Worm (Caenorhabditis elegans) whole organism, L1 larva: ENCODE measurements around the gene D1053.2.

Experiments used
- C04F5.9 ChIP-seq: sonication (generic microtip); optimal IDR thresholded peaks from 2 replicates; lab custom pipeline; 2016; ENCODE audit warnings: missing genetic modification characterization, missing compliant biosample characterization
- C34B4.2 ChIP-seq: sonication (generic microtip); optimal IDR thresholded peaks from 2 replicates; lab custom pipeline; 2017; ENCODE audit warnings: mild to moderate bottlenecking, missing genetic modification characterization, missing compliant biosample characterization
- Y116A8C.19 ChIP-seq: sonication (generic microtip); optimal IDR thresholded peaks from 2 replicates; lab custom pipeline; 2016; ENCODE audit warnings: missing compliant biosample characterization, missing genetic modification characterization, borderline replicate concordance
- blmp-1 ChIP-seq: fragments of 150-350 bp; optimal IDR thresholded peaks from 2 replicates; lab custom pipeline; 2014; ENCODE audit warnings: missing biosample characterization, missing genetic modification characterization
- ceh-82 ChIP-seq, 3 experiments: fragments of 150-350 bp in 1 of 3; sonication (generic microtip) in 2 of 3; optimal IDR thresholded peaks; 2 replicates each; lab custom pipeline; 2014 to 2017; ENCODE audit warnings: missing biosample characterization in 3 of 3, missing genetic modification characterization in 3 of 3
- ceh-90 ChIP-seq: sonication (generic microtip); optimal IDR thresholded peaks from 2 replicates; lab custom pipeline; 2016; ENCODE audit warnings: missing genetic modification characterization, missing compliant biosample characterization
- efl-3 ChIP-seq: fragments of 200-800 bp; sonication (Bioruptor generic); optimal IDR thresholded peaks from 2 replicates; lab custom pipeline; 2018; ENCODE audit warnings: mild to moderate bottlenecking, missing genetic modification characterization, missing compliant biosample characterization
- elt-3 ChIP-seq, 6 experiments: fragments of 150-350 bp in 1 of 6; sonication (generic microtip); optimal IDR thresholded peaks; 2 replicates each; lab custom pipeline; 2017 to 2018; ENCODE audit warnings: missing biosample characterization in 6 of 6, missing genetic modification characterization in 6 of 6, inconsistent platforms in 1 of 6
- fkh-4 ChIP-seq: sonication (generic microtip); optimal IDR thresholded peaks from 2 replicates; lab custom pipeline; 2016; ENCODE audit warnings: missing compliant biosample characterization, missing genetic modification characterization, borderline replicate concordance
- fkh-8 ChIP-seq: sonication (generic microtip); optimal IDR thresholded peaks from 2 replicates; lab custom pipeline; 2016; ENCODE audit warnings: mild to moderate bottlenecking, missing genetic modification characterization, missing compliant biosample characterization
- grh-1 ChIP-seq: fragments of 200-800 bp; sonication (Bioruptor generic); IDR thresholded peaks from 2 replicates; pipeline ENCODE4 v1.3.6; 2022; ENCODE audit warnings: missing genetic modification reagents, missing genetic modification characterization, missing compliant biosample characterization
- hlh-4 ChIP-seq: sonication (generic microtip); optimal IDR thresholded peaks from 2 replicates; lab custom pipeline; 2016; ENCODE audit warnings: mild to moderate bottlenecking, missing genetic modification characterization, missing compliant biosample characterization
- jun-1 ChIP-seq: fragments of 150-350 bp; optimal IDR thresholded peaks from 2 replicates; lab custom pipeline; 2014; ENCODE audit warnings: missing biosample characterization, missing genetic modification reagents, missing genetic modification characterization
- lin-14 ChIP-seq: fragments of 200-800 bp; sonication (Bioruptor generic); optimal IDR thresholded peaks from 2 replicates; lab custom pipeline; 2018; ENCODE audit warnings: mild to moderate bottlenecking, missing genetic modification characterization, moderate library complexity, missing compliant biosample characterization
- lin-39 ChIP-seq: fragments of 150-350 bp; optimal IDR thresholded peaks from 2 replicates; lab custom pipeline; 2014; ENCODE audit warnings: missing biosample characterization, missing genetic modification reagents, missing genetic modification characterization
- lsy-2 ChIP-seq, 2 experiments: fragments of 150-350 bp; optimal IDR thresholded peaks; 2 replicates each; lab custom pipeline; 2014; ENCODE audit warnings: missing biosample characterization in 2 of 2, missing genetic modification characterization in 2 of 2
- mdl-1 ChIP-seq, 2 experiments: fragments of 150-350 bp; optimal IDR thresholded peaks; 2 replicates each; lab custom pipeline; 2014 to 2017; ENCODE audit warnings: missing biosample characterization in 2 of 2, missing genetic modification characterization in 2 of 2, inconsistent platforms in 1 of 2
- nhr-12 ChIP-seq: sonication (generic microtip); optimal IDR thresholded peaks from 2 replicates; lab custom pipeline; 2017; ENCODE audit warnings: missing biosample characterization, missing genetic modification characterization
- nhr-19 ChIP-seq: fragments of 200-800 bp; sonication (Bioruptor generic); conservative IDR thresholded peaks from 2 replicates; pipeline ENCODE4 v1.3.6; 2022; ENCODE audit warnings: missing genetic modification characterization, missing compliant biosample characterization
- nhr-20 ChIP-seq: sonication (generic microtip); optimal IDR thresholded peaks from 2 replicates; lab custom pipeline; 2016; ENCODE audit warnings: mild to moderate bottlenecking, missing genetic modification characterization, missing compliant biosample characterization
- nhr-28 ChIP-seq: fragments of 150-350 bp; optimal IDR thresholded peaks from 2 replicates; lab custom pipeline; 2014; ENCODE audit warnings: missing biosample characterization, missing genetic modification characterization
- nhr-71 ChIP-seq: sonication (generic microtip); optimal IDR thresholded peaks from 2 replicates; lab custom pipeline; 2016; ENCODE audit warnings: mild to moderate bottlenecking, missing genetic modification characterization, moderate library complexity, missing compliant biosample characterization
- nhr-76 ChIP-seq: sonication (generic microtip); optimal IDR thresholded peaks from 2 replicates; lab custom pipeline; 2017; ENCODE audit warnings: missing biosample characterization, missing genetic modification characterization
- nhr-85 ChIP-seq: sonication (generic microtip); peaks from one replicate; lab custom pipeline; 2016; ENCODE audit warnings: missing genetic modification characterization, inconsistent platforms, missing compliant biosample characterization
- nhr-90 ChIP-seq: sonication (generic microtip); optimal IDR thresholded peaks from 2 replicates; lab custom pipeline; 2016; ENCODE audit warnings: mild to moderate bottlenecking, missing genetic modification characterization, missing compliant biosample characterization; ENCODE audit not compliant: poor library complexity
- pag-3 ChIP-seq: sonication (generic microtip); optimal IDR thresholded peaks from 2 replicates; lab custom pipeline; 2017; ENCODE audit warnings: missing genetic modification characterization, mild to moderate bottlenecking, missing compliant biosample characterization, antibody characterized with exemption, borderline replicate concordance; ENCODE audit not compliant: insufficient read depth
- rnt-1 ChIP-seq: sonication (generic microtip); optimal IDR thresholded peaks from 2 replicates; lab custom pipeline; 2016; ENCODE audit warnings: mild to moderate bottlenecking, missing genetic modification characterization, moderate library complexity, missing compliant biosample characterization
- snu-23 ChIP-seq: sonication (generic microtip); optimal IDR thresholded peaks from 2 replicates; lab custom pipeline; 2016; ENCODE audit warnings: missing genetic modification characterization, missing compliant biosample characterization
- unc-62 ChIP-seq: fragments of 150-350 bp; optimal IDR thresholded peaks from 2 replicates; lab custom pipeline; 2014; ENCODE audit warnings: missing biosample characterization, missing genetic modification reagents, missing genetic modification characterization
- vab-15 ChIP-seq: sonication (generic microtip); optimal IDR thresholded peaks from 2 replicates; lab custom pipeline; 2017; ENCODE audit warnings: missing genotype, mild to moderate bottlenecking, missing genetic modification characterization, missing compliant biosample characterization
- zag-1 ChIP-seq: fragments of 150-350 bp; optimal IDR thresholded peaks from 2 replicates; lab custom pipeline; 2014; ENCODE audit warnings: missing biosample characterization, missing genetic modification characterization
- zip-4 ChIP-seq: fragments of 200-800 bp; sonication (Bioruptor generic); optimal IDR thresholded peaks from 2 replicates; lab custom pipeline; 2018; ENCODE audit warnings: mild to moderate bottlenecking, missing genetic modification characterization, moderate library complexity, missing compliant biosample characterization
- ztf-11 ChIP-seq, 2 experiments: sonication (generic microtip); optimal IDR thresholded peaks; 2 replicates each; lab custom pipeline; 2016 to 2017; ENCODE audit warnings: missing genetic modification characterization in 2 of 2, missing biosample characterization in 1 of 2, missing compliant biosample characterization in 1 of 2
- ztf-4 ChIP-seq: fragments of 150-350 bp; optimal IDR thresholded peaks from 2 replicates; lab custom pipeline; 2014; ENCODE audit warnings: missing biosample characterization, missing genetic modification characterization

Gene D1053.2

ce11 chrX:11710229-11710628 is 17.7 kb upstream of the D1053.2 start, which contains the start of gene C44C10.11 (continued):
- TF ChIP-seq mdl-1 (tag; optimal IDR thresholded peaks at IDR 0.05; lab: Kevin White, UChicago) = no peak

ce11 chrX:11711437-11712080 is 16.4 kb upstream of the D1053.2 start:
- TF ChIP-seq lin-14 (GFP tag; lab: Kevin White, UChicago) (no peak), nhr-19 (no peak)

- TF ChIP-seq blmp-1 (tag; lab: Kevin White, UChicago) (peak; percentile 22), C04F5.9 (tag; lab: Kevin White, UChicago) (no peak), lsy-2 (tag; optimal IDR thresholded peaks at IDR 0.05; lab: Kevin White, UChicago) (no peak), jun-1 (tag; lab: Kevin White, UChicago) (no peak), nhr-20 (no peak), vab-15 (tag; lab: Kevin White, UChicago) (no peak), nhr-28 (tag; lab: Kevin White, UChicago) (no peak), nhr-12 (tag; lab: Kevin White, UChicago) (no peak)
- TF ChIP-seq, all 84 proteins: peak for 1
Measured at ce11 chrX:11712230-11712853, 15.6 kb upstream of the D1053.2 start, which contains the start of gene col-180. Gene col-180 (minus strand): TSS chrX:11712280.

- no peak for TF ChIP-seq zip-4 (GFP tag; lab: Kevin White, UChicago)
- TF ChIP-seq blmp-1 (tag; lab: Kevin White, UChicago) = peak; percentile 53
- peak; percentile 13 for TF ChIP-seq nhr-20
- no peak for TF ChIP-seq mdl-1 (tag; optimal IDR thresholded peaks at IDR 0.05; lab: Kevin White, UChicago)
- peak; percentile 61 for TF ChIP-seq nhr-85 (tag; lab: Kevin White, UChicago)
- peak; percentile 56 for TF ChIP-seq lin-14 (GFP tag; lab: Kevin White, UChicago)
- no peak for TF ChIP-seq ztf-4
- TF ChIP-seq lin-39 (tag; lab: Kevin White, UChicago) = no peak
- TF ChIP-seq snu-23 (GFP tag; lab: Kevin White, UChicago) = peak; percentile 10
- no peak for TF ChIP-seq ztf-11 (tag; optimal IDR thresholded peaks at IDR 0.05; lab: Kevin White, UChicago)
Measured at ce11 chrX:11716463-11716960, 11.4 kb upstream of the D1053.2 start, which contains the start of gene C44C10.9. Gene C44C10.9 (minus strand): TSS chrX:11716513.

- TF ChIP-seq lin-39 (tag; lab: Kevin White, UChicago) (no peak), ceh-82 (tag; optimal IDR thresholded peaks at IDR 0.05; lab: Kevin White, UChicago) (no peak), unc-62 (no peak), lin-14 (GFP tag; lab: Kevin White, UChicago) (peak; percentile 20)
Measured at ce11 chrX:11718751-11719150, 9.2 kb upstream of the D1053.2 start.

ce11 chrX:11720058-11720457 is 7.9 kb upstream of the D1053.2 start:
- TF ChIP-seq pag-3 (tag; lab: Kevin White, UChicago) (no peak), ztf-11 (tag; optimal IDR thresholded peaks at IDR 0.05; lab: Kevin White, UChicago) (no peak), nhr-85 (tag; lab: Kevin White, UChicago) (peak; percentile 88), blmp-1 (tag; lab: Kevin White, UChicago) (peak; percentile 79), snu-23 (GFP tag; lab: Kevin White, UChicago) (peak; percentile 25), C34B4.2 (tag; lab: Kevin White, UChicago) (no peak), nhr-71 (tag; lab: Kevin White, UChicago) (peak; percentile 0), elt-3 (tag; optimal IDR thresholded peaks at IDR 0.05; lab: Kevin White, UChicago) (peak in 2 of 6 experiments; percentile 2 to 4), zag-1 (tag; lab: Kevin White, UChicago) (no peak), lin-14 (GFP tag; lab: Kevin White, UChicago) (peak; percentile 63), rnt-1 (tag; lab: Kevin White, UChicago) (no peak), nhr-76 (no peak), Y116A8C.19 (no peak), ceh-90 (no peak), fkh-4 (no peak), grh-1 (GFP tag; lab: Robert Waterston, UW) (peak; percentile 5; the same call in 1 of the 2 replicates), nhr-20 (peak; percentile 36), efl-3 (no peak), hlh-4 (tag; lab: Kevin White, UChicago) (no peak), fkh-8 (tag; lab: Kevin White, UChicago) (no peak), nhr-90 (tag; lab: Kevin White, UChicago) (peak; percentile 51)
- TF ChIP-seq, all 84 proteins: peak for 9
